Fruit fly (Drosophila melanogaster): ENCODE results near the gene CG8560.

dm6 chr3L:7380395-7380794 is 23.6 kb downstream of the CG8560 start:
- TF ChIP-seq h (GFP tag; optimal IDR thresholded peaks at IDR 0.05) = peak; percentile 9
- no peak for TF ChIP-seq psq (GFP tag; optimal IDR thresholded peaks at IDR 0.05)
- no peak for TF ChIP-seq lola (GFP tag; optimal IDR thresholded peaks at IDR 0.05)
- TF ChIP-seq Mio (GFP tag; optimal IDR thresholded peaks at IDR 0.05) = no peak
- TF ChIP-seq foxo (GFP tag; optimal IDR thresholded peaks at IDR 0.05) = no peak
- TF ChIP-seq Hnf4 (GFP tag; optimal IDR thresholded peaks at IDR 0.05) = no peak
- TF ChIP-seq rgr (GFP tag; optimal IDR thresholded peaks at IDR 0.05) = no peak
- TF ChIP-seq Dfd (GFP tag; optimal IDR thresholded peaks at IDR 0.05) = no peak
- no peak for TF ChIP-seq dsf (GFP tag; optimal IDR thresholded peaks at IDR 0.05; ENCODE audit: borderline replicate concordance)
- TF ChIP-seq usp (GFP tag; optimal IDR thresholded peaks at IDR 0.05) = no peak
- no peak for TF ChIP-seq Abd-B (GFP tag; optimal IDR thresholded peaks at IDR 0.05)
- TF ChIP-seq Jra (GFP tag; optimal IDR thresholded peaks at IDR 0.05) = no peak
